Worm (Caenorhabditis elegans): ENCODE data around the gene C28H8.7.

The C28H8.7 gene

ce11 chrIII:5872288-5872687 is 14.5 kb downstream of the C28H8.7 start:
- TF ChIP-seq hlh-13 (GFP tag; optimal IDR thresholded peaks at IDR 0.05) (no peak), eyg-1 (tag; optimal IDR thresholded peaks at IDR 0.05) (no peak), rnt-1 (tag; optimal IDR thresholded peaks at IDR 0.05) (no peak), T23F11.4 (GFP tag; optimal IDR thresholded peaks at IDR 0.05) (no peak), ceh-2 (tag; optimal IDR thresholded peaks at IDR 0.05) (no peak), ceh-31 (tag; optimal IDR thresholded peaks at IDR 0.05) (no peak), hlh-8 (tag; optimal IDR thresholded peaks at IDR 0.05) (peak; percentile 36)

- TF ChIP-seq tbx-7 (tag; optimal IDR thresholded peaks at IDR 0.05): peak; percentile 64
- TF ChIP-seq ceh-14 (tag; optimal IDR thresholded peaks at IDR 0.05): peak; percentile 35
- TF ChIP-seq unc-42 (tag; optimal IDR thresholded peaks at IDR 0.05): peak; percentile 50
- TF ChIP-seq ref-2 (tag; optimal IDR thresholded peaks at IDR 0.05): peak; percentile 62
- TF ChIP-seq ama-1 (optimal IDR thresholded peaks at IDR 0.05): no peak
- peak; percentile 86 for TF ChIP-seq C08G9.2 (tag; optimal IDR thresholded peaks at IDR 0.05)
- TF ChIP-seq nfya-1 (tag; optimal IDR thresholded peaks at IDR 0.05): peak; percentile 7
- TF ChIP-seq unc-55 (GFP tag; optimal IDR thresholded peaks at IDR 0.05): no peak
- no peak for TF ChIP-seq T23F11.4 (GFP tag; optimal IDR thresholded peaks at IDR 0.05)
- TF ChIP-seq pha-2 (tag; optimal IDR thresholded peaks at IDR 0.05): no peak
- TF ChIP-seq pros-1 (tag; optimal IDR thresholded peaks at IDR 0.05): no peak
- TF ChIP-seq fax-1 (tag; optimal IDR thresholded peaks at IDR 0.05): peak; percentile 53
- TF ChIP-seq zip-5 (tag; optimal IDR thresholded peaks at IDR 0.05): peak; percentile 38
- peak; percentile 14 for TF ChIP-seq pax-1 (tag; optimal IDR thresholded peaks at IDR 0.05)
- no peak for TF ChIP-seq ceh-6 (GFP tag; optimal IDR thresholded peaks at IDR 0.05)
- TF ChIP-seq hlh-6 (tag; optimal IDR thresholded peaks at IDR 0.05): no peak
- TF ChIP-seq lin-11 (tag; optimal IDR thresholded peaks at IDR 0.05): no peak
- peak; percentile 99 for TF ChIP-seq ets-4 (tag; optimal IDR thresholded peaks at IDR 0.05)
- TF ChIP-seq rnt-1 (tag; optimal IDR thresholded peaks at IDR 0.05): peak; percentile 37
- TF ChIP-seq ceh-22 (tag; optimal IDR thresholded peaks at IDR 0.05): no peak
- no peak for TF ChIP-seq syd-9 (tag; optimal IDR thresholded peaks at IDR 0.05)
- peak; percentile 19 for TF ChIP-seq F13H6.1 (tag; optimal IDR thresholded peaks at IDR 0.05)
- TF ChIP-seq ceh-30 (tag; optimal IDR thresholded peaks at IDR 0.05): no peak
- no peak for TF ChIP-seq npax-4 (tag; optimal IDR thresholded peaks at IDR 0.05)
- TF ChIP-seq elt-4 (tag; optimal IDR thresholded peaks at IDR 0.05): no peak
- peak; percentile 37 for TF ChIP-seq ceh-34 (tag; optimal IDR thresholded peaks at IDR 0.05)
- TF ChIP-seq ceh-2 (tag; optimal IDR thresholded peaks at IDR 0.05): peak; percentile 80
- TF ChIP-seq ttx-3 (tag; optimal IDR thresholded peaks at IDR 0.05): no peak
- TF ChIP-seq eyg-1 (tag; optimal IDR thresholded peaks at IDR 0.05): no peak
- peak; percentile 38 for TF ChIP-seq elt-2 (tag; optimal IDR thresholded peaks at IDR 0.05)
- no peak for TF ChIP-seq pha-4 (tag; optimal IDR thresholded peaks at IDR 0.05)
- peak; percentile 89 for TF ChIP-seq ceh-31 (tag; optimal IDR thresholded peaks at IDR 0.05)
- TF ChIP-seq tbx-2 (tag; optimal IDR thresholded peaks at IDR 0.05): peak; percentile 85
These were observed 15.0 kb downstream of the C28H8.7 start, which contains the start of the genes F01F1.11 and F01F1.3 for ce11 chrIII:5871760-5872159. Gene F01F1.11 (minus strand): TSS chrIII:5871877. Gene F01F1.3 (plus strand): TSS chrIII:5871938.

DNA sequence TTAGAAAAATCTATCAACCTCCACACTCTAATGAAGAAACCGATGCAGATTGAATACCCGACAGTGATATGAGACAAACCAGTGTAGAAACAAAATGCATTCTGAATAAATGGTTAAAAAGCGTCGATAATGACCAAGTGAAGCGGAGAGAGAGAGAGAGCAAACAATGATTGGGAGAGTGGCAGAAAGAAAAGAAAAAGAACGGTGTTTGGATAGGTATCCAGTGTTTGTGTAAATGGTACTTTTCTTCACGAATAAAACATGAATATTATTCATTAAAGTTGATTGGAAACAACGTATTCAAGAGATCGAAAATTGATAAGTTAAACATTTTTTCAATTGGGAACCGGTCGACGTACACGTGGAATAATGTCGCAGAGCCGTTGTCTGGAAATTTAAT is 17.4 kb downstream of the C28H8.7 start, which contains the start of gene F01F1.15:
Gene F01F1.15 (minus strand): TSS at position 101 of the 400 bp plus-strand sequence.
- no peak for TF ChIP-seq ref-2 (tag; optimal IDR thresholded peaks at IDR 0.05)
- no peak for TF ChIP-seq dmd-4 (tag; optimal IDR thresholded peaks at IDR 0.05; ENCODE audit: borderline replicate concordance)
- TF ChIP-seq ceh-22 (tag; optimal IDR thresholded peaks at IDR 0.05): no peak

ce11 chrIII:5868401-5868800 is 18.4 kb downstream of the C28H8.7 start, which contains the start of gene eng-1:
Gene eng-1 (minus strand): TSS chrIII:5868501.
- TF ChIP-seq ceh-45 (GFP tag; IDR thresholded peaks at IDR 0.05) (no peak), ceh-18 (tag; optimal IDR thresholded peaks at IDR 0.05) (no peak), F13H6.1 (tag; optimal IDR thresholded peaks at IDR 0.05) (no peak), ama-1 (optimal IDR thresholded peaks at IDR 0.05) (no peak), ceh-31 (tag; optimal IDR thresholded peaks at IDR 0.05) (no peak), gmeb-2 (tag; optimal IDR thresholded peaks at IDR 0.05) (no peak), sox-4 (tag; optimal IDR thresholded peaks at IDR 0.05) (no peak), unc-55 (GFP tag; optimal IDR thresholded peaks at IDR 0.05) (no peak), elt-2 (tag; optimal IDR thresholded peaks at IDR 0.05) (no peak), pax-1 (tag; optimal IDR thresholded peaks at IDR 0.05) (no peak), syd-9 (tag; optimal IDR thresholded peaks at IDR 0.05) (no peak), ztf-16 (tag; optimal IDR thresholded peaks at IDR 0.05) (no peak), ttx-3 (tag; optimal IDR thresholded peaks at IDR 0.05) (no peak), ceh-2 (tag; optimal IDR thresholded peaks at IDR 0.05) (no peak), nhr-232 (tag; optimal IDR thresholded peaks at IDR 0.05) (no peak), unc-86 (tag; optimal IDR thresholded peaks at IDR 0.05) (no peak), eyg-1 (tag; optimal IDR thresholded peaks at IDR 0.05) (no peak), nfya-1 (tag; optimal IDR thresholded peaks at IDR 0.05) (no peak), ets-4 (tag; optimal IDR thresholded peaks at IDR 0.05) (no peak)
